Fruit fly (Drosophila melanogaster): ENCODE results near the gene CG14074.

Gene CG14074

DNA sequence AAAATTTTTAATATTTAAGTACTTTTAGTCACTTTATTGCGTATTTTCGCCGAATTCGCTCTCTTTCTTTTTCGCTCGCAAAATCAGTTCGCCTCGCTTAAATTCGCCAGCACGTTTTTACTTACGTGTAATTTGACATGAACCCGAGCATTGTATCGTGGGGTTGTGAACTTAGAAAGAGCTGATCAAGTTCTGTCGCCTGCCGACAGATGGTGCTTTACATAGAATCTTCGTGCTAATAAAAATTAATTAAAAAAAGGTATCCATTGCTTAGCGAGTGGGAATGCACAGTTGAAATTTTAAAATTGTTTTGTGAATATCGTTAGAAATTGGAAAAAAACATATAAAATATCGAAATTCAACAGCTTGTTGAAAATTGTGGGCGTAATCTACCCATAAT is 17.6 kb upstream of the CG14074 start (continued):
- TF ChIP-seq CG4424 (GFP tag; optimal IDR thresholded peaks at IDR 0.05) (peak; percentile 70), exex (tag; optimal IDR thresholded peaks at IDR 0.05) (no peak), hth (optimal IDR thresholded peaks at IDR 0.05) (no peak), dimm (GFP tag; IDR thresholded peaks at IDR 0.05) (no peak), Hsf (GFP tag; optimal IDR thresholded peaks at IDR 0.05) (peak; percentile 80), zf30C (GFP tag; optimal IDR thresholded peaks at IDR 0.05) (peak; percentile 6), CG4617 (GFP tag; optimal IDR thresholded peaks at IDR 0.05; ENCODE audit: borderline replicate concordance) (peak; percentile 32), CG12219 (GFP tag; optimal IDR thresholded peaks at IDR 0.05) (peak; percentile 44), pb (GFP tag; optimal IDR thresholded peaks at IDR 0.05) (peak; percentile 74), CG13287 (GFP tag; IDR thresholded peaks at IDR 0.05; ENCODE audit: partially characterized antibody) (peak; percentile 56), jigr1 (GFP tag; IDR thresholded peaks at IDR 0.05) (no peak), croc (GFP tag; conservative IDR thresholded peaks at IDR 0.05) (0 out of 3 replicates have a peak, but pooled peaks have one; percentile 11), Oli (tag; optimal IDR thresholded peaks at IDR 0.05) (peak; percentile 53), CG1832 (GFP tag; optimal IDR thresholded peaks at IDR 0.05) (no peak), ase (GFP tag; IDR thresholded peaks at IDR 0.05) (no peak), CG11560 (tag; IDR thresholded peaks at IDR 0.05) (no peak), Ravus (GFP tag; IDR thresholded peaks at IDR 0.05) (no peak), Spps (tag; optimal IDR thresholded peaks at IDR 0.05) (peak; percentile 37), Pdp1 (GFP tag; optimal IDR thresholded peaks at IDR 0.05) (peak in 1 of 2 experiments; percentile 50), CrebB (tag; optimal IDR thresholded peaks at IDR 0.05) (peak; percentile 36), ap (GFP tag; IDR thresholded peaks at IDR 0.05) (0 out of 2 replicates have a peak, but pooled peaks have one; percentile 28), CG2678 (tag; optimal IDR thresholded peaks at IDR 0.05) (no peak), CG3838 (GFP tag; optimal IDR thresholded peaks at IDR 0.05) (peak; percentile 10), CG15479 (GFP tag; optimal IDR thresholded peaks at IDR 0.05) (no peak), CG7372 (GFP tag; IDR thresholded peaks at IDR 0.05) (peak; percentile 56; the same call in 1 of the 2 replicates), Hmx (GFP tag; optimal IDR thresholded peaks at IDR 0.05) (no peak), chm (GFP tag; IDR thresholded peaks at IDR 0.05) (no peak), B-H1 (GFP tag; IDR thresholded peaks at IDR 0.05) (peak; percentile 51; the same call in 1 of the 3 replicates), CG9609 (GFP tag; optimal IDR thresholded peaks at IDR 0.05) (peak; percentile 61), CG7963 (GFP tag; IDR thresholded peaks at IDR 0.05; ENCODE audit: partially characterized antibody) (no peak), trh (GFP tag; optimal IDR thresholded peaks at IDR 0.05) (peak; percentile 1), Sin3A (optimal IDR thresholded peaks at IDR 0.05) (no peak), lola (GFP tag; optimal IDR thresholded peaks at IDR 0.05) (peak in 1 of 3 experiments; percentile 23), hb (GFP tag; IDR thresholded peaks at IDR 0.05; ENCODE audit: partially characterized antibody) (no peak), Awh (GFP tag; IDR thresholded peaks at IDR 0.05) (no peak), Side (GFP tag; optimal IDR thresholded peaks at IDR 0.05) (peak; percentile 84), grau (tag; optimal IDR thresholded peaks at IDR 0.05) (no peak), Asciz (GFP tag; optimal IDR thresholded peaks at IDR 0.05) (peak; percentile 38), H2.0 (GFP tag; IDR thresholded peaks at IDR 0.05) (no peak; the same call in 1 of the 2 replicates), CG1233 (GFP tag; optimal IDR thresholded peaks at IDR 0.05) (peak; percentile 71), CG9797 (GFP tag; optimal IDR thresholded peaks at IDR 0.05) (no peak), fu2 (GFP tag; optimal IDR thresholded peaks at IDR 0.05) (peak; percentile 46), HLH4C (GFP tag; IDR thresholded peaks at IDR 0.05; ENCODE audit: partially characterized antibody) (no peak), knrl (GFP tag; IDR thresholded peaks at IDR 0.05; ENCODE audit: partially characterized antibody) (no peak), CG33213 (GFP tag; optimal IDR thresholded peaks at IDR 0.05) (peak; percentile 89), D19B (GFP tag; optimal IDR thresholded peaks at IDR 0.05) (no peak), HLH54F (GFP tag; optimal IDR thresholded peaks at IDR 0.05) (peak; percentile 65), slbo (GFP tag; IDR thresholded peaks at IDR 0.05) (no peak), Dek (tag; optimal IDR thresholded peaks at IDR 0.05) (peak; percentile 63), CG10959 (GFP tag; IDR thresholded peaks at IDR 0.05) (no peak; the same call in 1 of the 2 replicates), CG4360 (GFP tag; IDR thresholded peaks at IDR 0.05) (0 out of 2 replicates have a peak, but pooled peaks have one; percentile 23)
